Fruit fly (Drosophila melanogaster) whole organism, wandering third instar larva: ENCODE results near the gene Asciz.

ENCODE experiments used
- Abd-B ChIP-seq: fragments of >200 bp; optimal IDR thresholded peaks from 2 replicates; lab custom pipeline; 2017; ENCODE audit warnings: missing biosample characterization, missing genetic modification characterization
- HLH106 ChIP-seq: fragments of 200-800 bp; optimal IDR thresholded peaks from 3 replicates; lab custom pipeline; 2019; ENCODE audit warnings: missing biosample characterization, mild to moderate bottlenecking, missing genetic modification characterization, moderate library complexity
- Hnf4 ChIP-seq: fragments of 200-800 bp; sonication (Bioruptor generic); optimal IDR thresholded peaks from 2 replicates; lab custom pipeline; 2016; ENCODE audit warnings: missing biosample characterization, mild to moderate bottlenecking, missing genetic modification characterization
- Hr78 ChIP-seq: fragments of >200 bp; optimal IDR thresholded peaks from 2 replicates; lab custom pipeline; 2017; ENCODE audit warnings: missing biosample characterization, missing genetic modification characterization
- OdsH ChIP-seq: fragments of 200-800 bp; sonication (Bioruptor generic); optimal IDR thresholded peaks from 2 replicates; lab custom pipeline; 2016; ENCODE audit warnings: missing biosample characterization, mild to moderate bottlenecking, missing genetic modification characterization
- psq ChIP-seq: fragments of 200-800 bp; sonication (Bioruptor generic); optimal IDR thresholded peaks from 3 replicates; lab custom pipeline; 2017; ENCODE audit warnings: missing biosample characterization, mild to moderate bottlenecking, missing genetic modification characterization, moderate library complexity
- woc ChIP-seq: sonication (Bioruptor generic); optimal IDR thresholded peaks from 2 replicates; lab custom pipeline; 2016; ENCODE audit warnings: missing biosample characterization, mild to moderate bottlenecking, missing genetic modification characterization

DNA sequence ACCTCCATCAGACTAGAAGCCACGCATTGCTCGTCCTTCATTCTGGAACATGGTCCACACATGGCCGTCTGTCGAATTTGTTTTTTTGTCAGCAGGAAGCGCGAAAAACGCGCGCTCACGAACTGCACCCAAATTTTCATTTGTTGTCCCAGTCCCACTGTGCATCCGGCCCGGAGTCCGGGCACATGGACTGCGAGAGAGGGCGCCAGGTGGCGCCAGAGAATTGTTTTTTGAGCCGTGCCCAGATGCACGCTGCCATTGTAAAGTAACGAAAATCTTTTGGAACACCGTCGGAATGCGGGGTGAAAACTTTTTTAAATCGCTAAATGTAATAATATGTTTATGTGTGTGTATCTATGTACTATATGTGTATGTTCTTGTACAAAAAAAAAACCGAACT, 8.4 kb downstream of the Asciz start:
- TF ChIP-seq OdsH (GFP tag; lab: Kevin White, UChicago) (no peak), Hnf4 (GFP tag; lab: Kevin White, UChicago) (no peak), Hr78 (GFP tag; lab: Kevin White, UChicago) (no peak), Abd-B (GFP tag; lab: Kevin White, UChicago) (no peak), psq (GFP tag; lab: Kevin White, UChicago) (no peak), HLH106 (tag; lab: Kevin White, UChicago) (no peak), woc (no peak)
